Fruit fly (Drosophila melanogaster) whole organism, adult: ENCODE results near the gene CG17982.

Experiments used
- CG11617 ChIP-seq: fragments of 200-800 bp; sonication (Bioruptor generic); optimal IDR thresholded peaks from 2 replicates; lab custom pipeline; 2017; ENCODE audit warnings: mild to moderate bottlenecking, missing biosample characterization, missing genetic modification reagents, missing genetic modification characterization
- CG14711 ChIP-seq: fragments of 200-800 bp; sonication (Bioruptor generic); optimal IDR thresholded peaks from 2 replicates; lab custom pipeline; 2018; ENCODE audit warnings: missing biosample characterization, mild to moderate bottlenecking, missing genetic modification characterization, moderate library complexity
- CG5204 ChIP-seq: fragments of 200-800 bp; sonication (Bioruptor generic); optimal IDR thresholded peaks from 2 replicates; lab custom pipeline; 2016; ENCODE audit warnings: missing biosample characterization, missing genetic modification characterization
- Crg-1 ChIP-seq: fragments of 200-800 bp; sonication (Bioruptor generic); optimal IDR thresholded peaks from 2 replicates; lab custom pipeline; 2016; ENCODE audit warnings: missing biosample characterization, missing genetic modification characterization
- kay ChIP-seq: fragments of 200-800 bp; sonication (Bioruptor generic); peaks from one replicate; lab custom pipeline; 2016; ENCODE audit warnings: missing biosample characterization, missing genetic modification characterization, borderline replicate concordance

- TF ChIP-seq kay (no peak), CG5204 (GFP tag; lab: Kevin White, UChicago) (no peak), CG14711 (tag; lab: Kevin White, UChicago) (no peak), CG11617 (no peak), Crg-1 (GFP tag; lab: Kevin White, UChicago) (no peak)
Observed at dm6 chrX:8128133-8128532, 15.5 kb downstream of the CG17982 start.
